Worm (Caenorhabditis elegans) whole organism, young adult: Measurements from ENCODE around the gene C04G6.4.

Source experiments
- F57C9.4 ChIP-seq: sonication (generic microtip); optimal IDR thresholded peaks from 2 replicates; lab custom pipeline; 2017; ENCODE audit warnings: mild to moderate bottlenecking, missing genetic modification characterization, missing compliant biosample characterization
- aptf-2 ChIP-seq: fragments of 200-800 bp; sonication (Bioruptor generic); conservative IDR thresholded peaks from 2 replicates; pipeline ENCODE4 v1.3.6; 2022; ENCODE audit warnings: missing genetic modification reagents, missing genetic modification characterization, missing compliant biosample characterization
- attf-5 ChIP-seq: fragments of 200-800 bp; sonication (Bioruptor generic); optimal IDR thresholded peaks from 2 replicates; lab custom pipeline; 2018; ENCODE audit warnings: mild to moderate bottlenecking, missing genetic modification characterization, missing compliant biosample characterization
- egl-18 ChIP-seq: fragments of 200-800 bp; sonication (Bioruptor generic); IDR thresholded peaks from 2 replicates; pipeline ENCODE4 v1.3.6; 2022; ENCODE audit warnings: missing genetic modification reagents, missing genetic modification characterization, missing compliant biosample characterization
- nfya-1 ChIP-seq: sonication (generic microtip); optimal IDR thresholded peaks from 2 replicates; lab custom pipeline; 2017; ENCODE audit warnings: antibody characterized with exemption, missing compliant biosample characterization, missing genetic modification characterization, borderline replicate concordance; ENCODE audit not compliant: insufficient read depth
- pbrm-1 ChIP-seq: fragments of 200-800 bp; sonication (Bioruptor generic); IDR thresholded peaks from 2 replicates; pipeline ENCODE4 v1.3.6; 2022; ENCODE audit warnings: missing genetic modification reagents, missing genetic modification characterization, missing compliant biosample characterization
- snpc-4 ChIP-seq, 5 experiments: fragments of 150-350 bp in 1 of 5; sonication (generic microtip) in 4 of 5; optimal IDR thresholded peaks; 2 replicates each; lab custom pipeline; 2014 to 2018; ENCODE audit warnings: missing genetic modification characterization in 5 of 5, missing biosample characterization in 3 of 5, antibody characterized with exemption in 2 of 5, mild to moderate bottlenecking in 2 of 5, missing compliant biosample characterization in 2 of 5, missing genotype in 2 of 5, moderate library complexity in 2 of 5, missing genetic modification reagents in 1 of 5
- unc-130 ChIP-seq: sonication (generic microtip); optimal IDR thresholded peaks from 2 replicates; lab custom pipeline; 2016; ENCODE audit warnings: missing genetic modification reagents, missing genetic modification characterization, missing compliant biosample characterization
- unc-62 ChIP-seq: fragments of 150-350 bp; optimal IDR thresholded peaks from 2 replicates; lab custom pipeline; 2014; ENCODE audit warnings: missing biosample characterization, missing genetic modification reagents, missing genetic modification characterization
- ztf-25 ChIP-seq: fragments of 200-800 bp; sonication (Bioruptor generic); IDR thresholded peaks from 2 replicates; pipeline ENCODE4 v1.3.6; 2022; ENCODE audit warnings: missing genetic modification reagents, missing genetic modification characterization, missing compliant biosample characterization

ce11 chrII:5086143-5086542 lies 2.9 kb upstream of the C04G6.4 start:
- no peak for TF ChIP-seq nfya-1 (tag; lab: Kevin White, UChicago)
- TF ChIP-seq egl-18 (GFP tag; lab: Robert Waterston, UW), result no peak
- no peak for TF ChIP-seq attf-5 (GFP tag; lab: Kevin White, UChicago)
- no peak for TF ChIP-seq aptf-2
- no peak for TF ChIP-seq ztf-25 (GFP tag; lab: Robert Waterston, UW)
- no peak for TF ChIP-seq F57C9.4 (tag; lab: Kevin White, UChicago)
- no peak for TF ChIP-seq pbrm-1 (GFP tag; lab: Robert Waterston, UW)
- TF ChIP-seq unc-130, result no peak
- no peak for TF ChIP-seq snpc-4 (GFP tag; optimal IDR thresholded peaks at IDR 0.05; lab: Kevin White, UChicago)
- TF ChIP-seq snpc-4 (tag; optimal IDR thresholded peaks at IDR 0.05; lab: Kevin White, UChicago), result no peak
- TF ChIP-seq unc-62 (GFP tag; lab: Kevin White, UChicago), result no peak
